Fruit fly (Drosophila melanogaster): ENCODE data around the gene CG11694.

Gene CG11694

DNA sequence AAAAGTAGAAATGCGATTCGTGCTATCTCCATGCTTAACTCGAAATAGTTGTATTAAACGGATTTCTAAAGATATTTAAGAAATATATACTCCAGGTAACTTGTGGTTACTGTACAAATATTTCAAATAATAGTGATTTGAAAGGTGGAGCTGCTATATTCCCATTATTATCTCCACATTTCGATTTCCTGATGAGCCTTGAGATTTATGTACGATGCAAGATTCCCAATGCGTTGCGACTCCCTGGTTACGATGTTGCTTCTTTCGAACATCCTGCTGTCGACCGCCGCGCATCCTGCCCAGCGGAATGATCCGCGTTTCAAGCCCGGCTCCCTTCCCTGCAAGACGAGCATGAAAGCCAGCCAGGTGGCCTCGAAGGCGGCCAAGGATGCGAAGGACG lies at the start of gene CG11694, which contains the start of gene CG11698:
Gene CG11694 (minus strand): TSS at position 101 of the 400 bp plus-strand sequence.
Gene CG11698 (plus strand): TSS at position 152 of the 400 bp plus-strand sequence.
- no peak for TF ChIP-seq CG8478 (optimal IDR thresholded peaks at IDR 0.05)
- no peak for TF ChIP-seq CTCF (optimal IDR thresholded peaks at IDR 0.05)

DNA sequence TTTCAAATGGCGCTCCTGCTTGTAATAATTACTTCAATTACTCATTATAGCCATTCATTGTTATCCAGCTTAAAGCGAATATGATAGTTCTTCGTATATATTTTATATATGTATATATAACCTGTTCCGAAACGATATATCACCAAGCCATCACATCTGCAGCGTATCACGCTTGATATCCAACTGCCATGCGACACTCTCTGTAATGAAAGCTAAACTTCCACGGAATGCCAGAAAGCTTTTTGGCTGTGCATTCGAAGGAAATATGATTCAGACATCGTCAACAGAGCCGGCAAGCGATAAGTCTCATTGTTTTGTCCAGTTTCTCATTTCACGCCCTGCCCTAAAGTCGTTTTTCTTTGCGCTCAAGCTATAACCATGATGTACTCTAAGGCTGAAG lies 46.1 kb upstream of the CG11694 start:
- TF ChIP-seq CG8478 (optimal IDR thresholded peaks at IDR 0.05) (no peak), CTCF (optimal IDR thresholded peaks at IDR 0.05) (no peak)

DNA sequence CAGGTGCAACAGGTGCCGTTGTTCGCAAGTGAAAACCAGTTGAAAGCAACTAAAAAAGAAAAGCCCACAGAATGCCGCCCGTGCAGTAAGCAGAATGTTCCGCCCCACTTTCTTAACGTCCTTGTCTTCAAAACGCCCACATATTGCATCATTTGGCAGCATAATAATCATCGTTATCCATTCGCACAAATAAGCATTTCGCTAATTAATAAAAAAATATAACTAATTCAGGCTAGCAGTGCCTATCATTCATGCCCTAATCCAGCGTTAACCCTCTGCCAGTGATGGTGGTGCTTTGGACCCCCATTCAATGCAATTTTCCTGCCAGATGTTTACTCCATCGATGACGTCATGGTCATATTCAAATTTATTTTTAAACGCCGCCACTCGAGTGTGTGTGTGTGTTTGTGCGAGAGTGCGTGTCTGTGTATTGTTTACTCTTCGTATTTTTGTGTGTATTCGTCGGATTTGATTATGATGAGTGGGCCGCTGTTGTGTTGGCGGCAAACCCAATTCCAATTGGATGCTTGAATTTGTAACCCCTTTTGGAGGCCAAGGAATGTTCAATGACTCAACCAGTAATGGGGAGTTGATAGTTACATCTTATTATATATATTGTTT lies 45.5 kb upstream of the CG11694 start:
- no peak for TF ChIP-seq CG8478 (optimal IDR thresholded peaks at IDR 0.05)
- no peak for TF ChIP-seq CTCF (optimal IDR thresholded peaks at IDR 0.05)

DNA sequence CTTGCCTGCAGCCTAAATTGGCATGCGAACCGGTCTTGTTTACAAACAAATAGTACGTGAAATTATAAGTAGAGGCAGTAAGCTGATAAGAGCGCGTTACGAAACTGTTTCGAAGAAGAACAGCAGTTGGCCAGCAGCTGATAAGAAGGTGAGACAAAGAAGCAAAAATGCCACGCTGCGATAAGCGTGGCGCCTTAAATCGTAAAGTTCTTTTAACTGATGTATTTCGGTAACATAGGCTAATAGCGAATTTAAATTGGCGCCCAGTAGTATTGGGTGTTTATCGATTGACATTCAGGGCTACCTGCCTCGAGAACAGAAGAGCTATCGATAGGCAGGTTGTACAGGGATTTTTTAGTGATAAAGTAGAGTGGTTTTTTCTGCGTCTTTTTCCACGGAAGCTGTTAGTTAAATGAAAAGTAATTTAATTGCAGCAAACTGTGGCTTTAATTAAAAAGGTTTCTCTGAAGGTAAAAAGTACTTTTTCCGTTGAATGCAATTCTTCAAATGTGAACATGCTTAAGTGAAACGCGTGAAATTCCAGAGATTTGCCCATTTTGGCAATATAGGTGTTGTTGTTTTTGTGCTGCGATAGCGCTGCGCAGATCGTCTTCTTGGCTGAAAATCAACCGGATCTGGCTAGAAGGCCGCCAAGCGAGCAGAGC lies 44.8 kb upstream of the CG11694 start, which contains the start of gene stck:
Gene stck (plus strand): TSS at position 353 of the 665 bp plus-strand sequence.
- TF ChIP-seq CG8478 (optimal IDR thresholded peaks at IDR 0.05), result no peak
- peak in 1 of 2 experiments; percentile 25 for TF ChIP-seq CTCF (optimal IDR thresholded peaks at IDR 0.05)

DNA sequence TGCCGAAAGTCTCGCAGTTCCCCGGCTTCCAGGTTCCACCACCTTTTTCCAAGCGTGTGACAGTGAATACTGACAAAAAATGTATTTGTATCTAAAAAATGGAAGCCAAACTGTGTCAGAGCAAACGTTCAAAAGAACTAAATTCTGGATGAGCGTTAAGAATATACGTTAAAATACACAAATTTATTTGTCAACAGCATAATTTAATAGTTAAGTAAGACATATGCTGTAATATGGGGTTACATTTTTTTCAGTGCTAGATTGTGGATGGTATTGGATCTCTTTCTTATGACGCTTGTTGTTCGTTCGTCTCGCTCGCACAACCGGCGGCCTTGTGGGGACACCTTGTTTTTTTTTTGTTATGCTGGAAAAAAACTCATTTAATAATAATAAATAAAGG lies 43.6 kb upstream of the CG11694 start:
- TF ChIP-seq CTCF (optimal IDR thresholded peaks at IDR 0.05) (no peak), CG8478 (optimal IDR thresholded peaks at IDR 0.05) (no peak)

DNA sequence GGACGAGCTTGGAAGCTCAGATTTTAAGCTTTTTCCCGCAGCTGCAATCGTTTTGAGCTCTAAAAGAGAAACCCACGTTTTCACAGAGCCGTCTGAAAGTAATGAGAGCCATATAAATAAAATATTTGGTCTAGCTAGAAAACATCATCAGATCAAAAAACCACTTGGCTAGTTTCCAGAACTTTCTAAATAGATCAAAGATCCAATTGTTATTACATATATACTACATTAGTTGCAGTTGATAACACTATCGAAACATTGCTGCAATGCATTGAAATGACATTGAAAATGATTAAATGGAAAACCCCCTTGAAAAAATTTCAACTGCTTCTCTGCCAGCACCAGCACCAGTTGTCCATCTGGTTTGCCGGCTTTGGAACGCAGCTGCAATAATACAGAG lies 43.0 kb upstream of the CG11694 start:
- no peak for TF ChIP-seq CG8478 (optimal IDR thresholded peaks at IDR 0.05)
- no peak for TF ChIP-seq CTCF (optimal IDR thresholded peaks at IDR 0.05)

DNA sequence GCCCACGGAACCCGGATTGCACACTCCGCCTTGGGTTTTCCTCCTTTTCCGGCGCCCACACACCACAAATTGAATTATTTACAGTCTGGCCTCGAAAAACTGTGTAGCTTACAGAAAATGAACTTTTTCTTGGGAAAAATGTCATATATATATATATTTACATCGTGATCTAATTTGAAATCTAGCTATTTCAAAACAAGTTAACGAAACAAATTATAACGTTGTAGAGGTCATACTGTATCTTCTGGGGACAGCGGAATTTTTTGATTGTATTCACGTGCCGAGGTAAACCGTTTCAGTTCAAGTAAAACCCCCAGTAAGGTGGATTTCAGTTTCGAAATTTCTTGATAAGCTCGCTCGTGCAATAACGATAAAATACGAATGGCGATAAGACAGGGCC lies 42.5 kb upstream of the CG11694 start:
- no peak for TF ChIP-seq CG8478 (optimal IDR thresholded peaks at IDR 0.05)
- no peak for TF ChIP-seq CTCF (optimal IDR thresholded peaks at IDR 0.05)

DNA sequence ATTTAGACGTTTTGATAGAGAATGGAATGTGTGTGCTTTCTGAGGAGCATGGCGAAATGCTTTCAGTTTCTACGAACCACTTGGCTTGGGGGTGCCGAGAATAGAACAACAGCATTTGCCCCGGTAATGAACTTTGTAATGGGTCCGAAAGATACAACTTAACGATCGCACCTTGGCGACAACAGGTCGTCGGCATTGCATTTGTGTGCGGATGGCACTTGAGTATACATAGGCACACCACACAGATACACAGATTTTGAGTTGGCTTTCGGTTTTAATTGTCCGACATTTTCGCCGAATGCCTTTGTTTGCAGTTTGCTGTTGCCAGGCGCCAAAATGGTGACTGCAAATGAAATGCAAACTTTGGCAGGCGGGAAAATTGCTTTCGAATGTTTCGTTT lies 42.1 kb upstream of the CG11694 start:
- no peak for TF ChIP-seq CG8478 (optimal IDR thresholded peaks at IDR 0.05)
- TF ChIP-seq CTCF (optimal IDR thresholded peaks at IDR 0.05), result no peak

DNA sequence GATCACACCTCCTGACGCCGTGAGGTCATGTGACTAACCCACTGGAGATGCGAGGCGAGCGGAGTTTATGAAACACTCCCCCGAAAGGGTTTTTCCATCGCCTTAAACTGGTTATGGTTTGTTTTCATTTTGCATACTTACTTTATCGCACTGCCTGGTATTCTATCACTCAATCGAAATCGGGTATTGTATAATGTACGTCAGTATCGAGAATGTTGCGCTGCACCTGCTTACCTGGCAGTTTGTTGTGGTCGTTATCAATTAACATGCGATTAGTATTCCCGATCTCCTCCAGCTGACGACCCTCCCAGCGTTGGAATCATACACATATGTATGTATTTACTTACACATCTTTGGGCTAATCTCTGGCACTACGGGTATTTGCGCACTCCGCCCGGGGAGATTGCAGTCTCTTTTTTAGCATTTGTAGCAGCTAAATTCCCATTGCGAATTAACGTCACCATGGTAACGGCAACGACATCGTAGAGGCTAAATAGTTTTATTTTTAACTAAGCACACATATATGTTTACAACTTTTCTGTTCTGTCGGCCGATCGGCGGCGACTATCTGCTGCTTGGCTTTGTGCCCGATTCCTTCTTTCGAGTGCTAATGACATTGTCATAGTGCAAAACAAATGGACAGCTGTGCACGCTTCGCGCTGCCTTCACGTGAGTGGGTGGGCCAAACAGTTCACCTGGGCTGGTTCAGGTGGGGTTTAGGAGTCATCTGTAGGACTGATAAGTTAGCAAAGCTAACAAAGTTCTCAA lies 41.2 kb upstream of the CG11694 start:
- TF ChIP-seq CTCF (optimal IDR thresholded peaks at IDR 0.05), result no peak
- no peak for TF ChIP-seq CG8478 (optimal IDR thresholded peaks at IDR 0.05)

DNA sequence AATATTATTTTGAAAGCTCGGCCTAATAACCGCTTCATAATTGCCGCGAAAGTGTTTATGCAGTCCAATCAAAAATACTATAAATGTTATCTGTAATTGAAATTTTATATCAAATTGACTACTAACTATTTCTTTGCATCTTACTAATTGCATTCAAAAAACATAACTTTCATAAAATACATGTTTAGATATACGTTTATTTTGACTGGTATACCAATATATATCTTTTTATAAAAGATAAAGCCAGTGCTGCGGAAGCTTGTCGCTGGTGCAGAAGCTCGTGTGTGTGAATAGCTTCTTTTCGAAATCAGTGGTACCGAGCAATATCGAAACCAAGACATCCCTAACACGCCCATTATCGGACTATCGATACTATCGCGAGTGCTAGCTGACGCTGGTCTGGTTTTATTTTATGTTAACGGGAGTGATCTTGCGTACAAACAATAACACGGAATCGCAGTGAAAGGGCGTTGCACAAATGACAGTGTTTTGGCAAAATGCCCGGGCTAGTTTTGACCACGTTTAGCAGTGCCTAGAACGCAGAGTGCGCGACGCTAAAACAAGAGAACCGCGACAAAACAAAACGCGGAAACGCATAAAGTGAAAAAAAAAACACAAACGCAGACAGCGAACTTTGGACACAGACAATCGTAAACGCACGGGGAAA lies 37.6 kb upstream of the CG11694 start, which contains the start of gene Atg13:
Gene Atg13 (plus strand): TSS at position 367 of the 667 bp plus-strand sequence.
- no peak for TF ChIP-seq CG8478 (optimal IDR thresholded peaks at IDR 0.05)
- TF ChIP-seq CTCF (optimal IDR thresholded peaks at IDR 0.05), result no peak

DNA sequence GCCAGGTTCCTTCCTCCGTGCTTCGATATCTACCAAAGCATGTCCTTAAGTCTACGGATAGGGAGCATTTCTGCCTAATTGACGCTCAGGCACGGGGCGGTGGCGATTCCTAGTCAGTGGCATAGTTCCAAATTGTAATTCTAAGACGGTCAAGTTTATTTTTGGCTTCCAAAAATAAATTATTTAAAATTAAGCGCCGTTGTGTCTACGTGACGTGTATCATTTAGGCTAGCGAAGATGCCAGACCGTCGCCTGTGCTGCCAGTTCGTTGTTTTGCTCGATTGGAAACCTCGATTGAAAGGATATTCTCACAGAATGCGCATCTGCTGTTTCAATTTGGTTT lies 37.1 kb upstream of the CG11694 start:
- TF ChIP-seq CTCF (optimal IDR thresholded peaks at IDR 0.05) (no peak), CG8478 (optimal IDR thresholded peaks at IDR 0.05) (no peak)

DNA sequence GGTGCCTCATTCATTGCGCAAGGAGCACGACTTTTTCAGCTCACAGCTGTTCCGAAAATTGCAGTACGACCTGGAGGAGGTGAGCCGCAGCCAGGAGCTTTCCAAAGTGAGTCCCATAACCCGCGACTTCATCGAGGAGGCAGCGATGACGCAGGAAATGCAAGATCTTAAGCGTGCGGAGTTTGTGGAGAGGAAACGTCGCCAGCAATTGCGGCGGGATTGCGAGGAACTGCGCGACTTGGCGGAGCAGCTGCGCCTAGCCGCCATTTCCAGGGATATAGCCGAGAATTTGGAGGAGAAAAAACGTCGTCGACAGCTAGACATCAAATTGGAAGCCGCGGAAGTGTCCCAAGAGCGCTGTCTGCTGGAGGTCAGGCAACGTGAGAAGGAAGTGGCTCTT lies 35.9 kb upstream of the CG11694 start:
- TF ChIP-seq CTCF (optimal IDR thresholded peaks at IDR 0.05) (no peak), CG8478 (optimal IDR thresholded peaks at IDR 0.05) (no peak)

DNA sequence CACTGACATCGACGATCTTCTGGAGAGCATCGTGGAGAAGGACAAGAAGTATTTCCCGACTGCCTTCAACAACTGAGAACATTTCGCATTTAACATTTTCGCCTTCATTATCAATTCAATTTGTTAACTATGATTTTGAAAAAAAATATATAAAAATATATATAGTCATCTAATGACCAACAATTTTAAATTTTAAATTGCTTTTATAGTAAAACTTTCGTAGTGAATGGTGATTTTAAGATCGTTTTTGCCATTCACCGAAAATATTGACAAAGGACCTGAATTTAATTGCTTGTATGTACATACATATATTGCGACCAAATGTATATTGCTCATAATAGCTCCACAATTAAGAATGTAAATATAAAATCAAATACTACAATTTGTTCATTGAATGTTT lies 35.3 kb upstream of the CG11694 start, which contains the start of gene CG7352:
Gene CG7352 (plus strand): TSS at position 301 of the 400 bp plus-strand sequence.
- TF ChIP-seq CG8478 (optimal IDR thresholded peaks at IDR 0.05) (no peak), CTCF (optimal IDR thresholded peaks at IDR 0.05) (no peak)

DNA sequence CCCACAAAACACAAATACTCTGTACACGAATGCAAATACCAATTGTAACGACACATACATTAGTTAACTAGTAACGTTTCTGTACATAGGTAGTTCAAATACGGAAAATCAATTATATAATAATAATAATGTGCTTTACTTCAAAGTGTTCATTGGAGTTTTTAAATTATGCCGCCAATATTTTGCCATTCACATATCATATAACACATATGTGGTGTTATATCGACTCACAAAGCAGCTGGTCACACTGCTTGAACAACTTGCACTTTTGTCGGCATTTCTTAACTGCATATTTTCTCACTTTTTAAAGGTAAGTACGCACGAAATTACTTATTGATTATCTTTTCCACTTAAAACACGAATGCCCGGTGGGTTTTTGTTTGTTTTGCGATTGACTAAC lies 32.2 kb upstream of the CG11694 start, which contains the start of gene DppIII:
Gene DppIII (plus strand): TSS at position 227 of the 400 bp plus-strand sequence.
- TF ChIP-seq CTCF (optimal IDR thresholded peaks at IDR 0.05) (no peak), CG8478 (optimal IDR thresholded peaks at IDR 0.05) (no peak)

DNA sequence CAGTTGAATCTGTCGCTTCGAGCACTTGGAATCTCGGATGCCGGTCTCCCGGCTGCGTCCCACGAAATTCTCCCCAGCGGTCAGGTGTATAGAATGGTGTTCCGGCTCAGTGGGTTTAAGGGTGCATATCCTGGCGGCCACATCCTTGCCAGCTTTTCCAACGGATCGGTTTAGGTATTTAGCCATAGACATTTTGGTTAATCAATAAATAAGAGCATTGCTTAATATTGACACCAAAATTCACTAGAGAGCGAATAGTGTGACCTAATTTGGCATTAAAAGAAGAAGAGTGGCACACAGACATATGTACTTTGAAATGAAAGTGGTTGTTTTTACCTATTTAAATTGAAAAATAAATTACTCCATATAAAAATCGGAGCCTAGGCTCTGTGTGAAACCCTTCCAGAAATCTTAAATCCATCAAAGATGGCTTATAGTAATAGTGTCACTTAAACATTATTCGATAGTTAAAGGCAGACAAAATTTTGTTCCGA lies 31.4 kb upstream of the CG11694 start, which contains the start of the genes PNKP and COX7AL:
Gene PNKP (minus strand): TSS at position 266 of the 494 bp plus-strand sequence.
Gene COX7AL (plus strand): TSS at position 419 of the 494 bp plus-strand sequence.
- TF ChIP-seq CG8478 (optimal IDR thresholded peaks at IDR 0.05) (no peak), CTCF (optimal IDR thresholded peaks at IDR 0.05) (no peak)
